Fruit fly (Drosophila melanogaster): ENCODE results near the gene CG16964.

Gene CG16964

dm6 chr2L:11977721-11978120 is 30.0 kb downstream of the CG16964 start:
- TF ChIP-seq tj (GFP tag; optimal IDR thresholded peaks at IDR 0.05) (no peak), Hr96 (GFP tag; optimal IDR thresholded peaks at IDR 0.05) (no peak), Crg-1 (GFP tag; optimal IDR thresholded peaks at IDR 0.05) (no peak), pad (GFP tag; optimal IDR thresholded peaks at IDR 0.05) (no peak), CG7101 (tag; optimal IDR thresholded peaks at IDR 0.05) (no peak), CG7045 (GFP tag; optimal IDR thresholded peaks at IDR 0.05) (no peak), CG14711 (tag; optimal IDR thresholded peaks at IDR 0.05) (no peak), ovo (GFP tag; optimal IDR thresholded peaks at IDR 0.05) (no peak), CG5204 (GFP tag; optimal IDR thresholded peaks at IDR 0.05) (no peak), bab1 (GFP tag; optimal IDR thresholded peaks at IDR 0.05) (no peak), CG1620 (GFP tag; optimal IDR thresholded peaks at IDR 0.05) (no peak), toe (GFP tag; optimal IDR thresholded peaks at IDR 0.05) (no peak), kay (GFP tag; ENCODE audit: borderline replicate concordance) (no peak), CG11617 (GFP tag; optimal IDR thresholded peaks at IDR 0.05) (no peak), cnc (optimal IDR thresholded peaks at IDR 0.05) (no peak), cic (GFP tag; optimal IDR thresholded peaks at IDR 0.05) (no peak), Clk (GFP tag; optimal IDR thresholded peaks at IDR 0.05) (no peak), CG33017 (tag; optimal IDR thresholded peaks at IDR 0.05) (no peak), Mnt (GFP tag; optimal IDR thresholded peaks at IDR 0.05) (no peak)

- TF ChIP-seq bab1 (GFP tag; optimal IDR thresholded peaks at IDR 0.05) (no peak), CG5204 (GFP tag; optimal IDR thresholded peaks at IDR 0.05) (no peak), toe (GFP tag; optimal IDR thresholded peaks at IDR 0.05) (no peak), tj (GFP tag; optimal IDR thresholded peaks at IDR 0.05) (no peak), Hr96 (GFP tag; optimal IDR thresholded peaks at IDR 0.05) (no peak), pad (GFP tag; optimal IDR thresholded peaks at IDR 0.05) (no peak), cic (GFP tag; optimal IDR thresholded peaks at IDR 0.05) (no peak), cnc (optimal IDR thresholded peaks at IDR 0.05) (no peak), kay (GFP tag; ENCODE audit: borderline replicate concordance) (no peak), CG33017 (tag; optimal IDR thresholded peaks at IDR 0.05) (no peak), Clk (GFP tag; optimal IDR thresholded peaks at IDR 0.05) (no peak)
Observed at dm6 chr2L:11980075-11980474, 32.3 kb downstream of the CG16964 start.

- TF ChIP-seq CG11617 (GFP tag; optimal IDR thresholded peaks at IDR 0.05) (no peak), cic (GFP tag; optimal IDR thresholded peaks at IDR 0.05) (peak; percentile 64), cnc (optimal IDR thresholded peaks at IDR 0.05) (no peak), Clk (GFP tag; optimal IDR thresholded peaks at IDR 0.05) (no peak)
Observed at dm6 chr2L:11981210-11981609, 33.5 kb downstream of the CG16964 start, which contains the start of gene CG16965. CG16965 (plus strand) TSS chr2L:11981591.

dm6 chr2L:11987945-11988344 is 40.2 kb downstream of the CG16964 start, which contains the start of the genes CG6686 and CG34163:
CG6686 (minus strand) TSS chr2L:11988039.
CG34163 (plus strand) TSS chr2L:11988270.
- TF ChIP-seq CG11617 (GFP tag; optimal IDR thresholded peaks at IDR 0.05), result peak; percentile 66
- peak; percentile 42 for TF ChIP-seq tj (GFP tag; optimal IDR thresholded peaks at IDR 0.05)
- TF ChIP-seq cic (GFP tag; optimal IDR thresholded peaks at IDR 0.05), result no peak
- no peak for TF ChIP-seq CG7045 (GFP tag; optimal IDR thresholded peaks at IDR 0.05)
- peak; percentile 91 for TF ChIP-seq Mnt (GFP tag; optimal IDR thresholded peaks at IDR 0.05)
- peak; percentile 48 for TF ChIP-seq CG7101 (tag; optimal IDR thresholded peaks at IDR 0.05)
- TF ChIP-seq CG1620 (GFP tag; optimal IDR thresholded peaks at IDR 0.05), result peak; percentile 64
- TF ChIP-seq ovo (GFP tag; optimal IDR thresholded peaks at IDR 0.05), result peak; percentile 7
- TF ChIP-seq bab1 (GFP tag; optimal IDR thresholded peaks at IDR 0.05), result peak; percentile 76
- no peak for TF ChIP-seq cnc (optimal IDR thresholded peaks at IDR 0.05)
- peak; percentile 50 for TF ChIP-seq CG14711 (tag; optimal IDR thresholded peaks at IDR 0.05)
- peak; percentile 27 for TF ChIP-seq Crg-1 (GFP tag; optimal IDR thresholded peaks at IDR 0.05)
- TF ChIP-seq toe (GFP tag; optimal IDR thresholded peaks at IDR 0.05), result no peak
- TF ChIP-seq CG33017 (tag; optimal IDR thresholded peaks at IDR 0.05), result no peak
- TF ChIP-seq Clk (GFP tag; optimal IDR thresholded peaks at IDR 0.05), result no peak

- no peak for TF ChIP-seq CG1620 (GFP tag; optimal IDR thresholded peaks at IDR 0.05)
- no peak for TF ChIP-seq CG7045 (GFP tag; optimal IDR thresholded peaks at IDR 0.05)
- TF ChIP-seq CG12768 (GFP tag; optimal IDR thresholded peaks at IDR 0.05), result no peak
- TF ChIP-seq CG11617 (GFP tag; optimal IDR thresholded peaks at IDR 0.05), result no peak
- TF ChIP-seq tj (GFP tag; optimal IDR thresholded peaks at IDR 0.05), result no peak
- TF ChIP-seq CG5204 (GFP tag; optimal IDR thresholded peaks at IDR 0.05), result no peak
- no peak for TF ChIP-seq Clk (GFP tag; optimal IDR thresholded peaks at IDR 0.05)
- TF ChIP-seq cnc (optimal IDR thresholded peaks at IDR 0.05), result no peak
- TF ChIP-seq Hr96 (GFP tag; optimal IDR thresholded peaks at IDR 0.05), result no peak
- no peak for TF ChIP-seq toe (GFP tag; optimal IDR thresholded peaks at IDR 0.05)
- TF ChIP-seq CG7101 (tag; optimal IDR thresholded peaks at IDR 0.05), result no peak
- TF ChIP-seq ovo (GFP tag; optimal IDR thresholded peaks at IDR 0.05), result no peak
- no peak for TF ChIP-seq bab1 (GFP tag; optimal IDR thresholded peaks at IDR 0.05)
Observed at dm6 chr2L:11989210-11989609, 41.5 kb downstream of the CG16964 start.

- TF ChIP-seq cic (GFP tag; optimal IDR thresholded peaks at IDR 0.05) (no peak), CG12768 (GFP tag; optimal IDR thresholded peaks at IDR 0.05) (no peak), toe (GFP tag; optimal IDR thresholded peaks at IDR 0.05) (no peak), kay (GFP tag; ENCODE audit: borderline replicate concordance) (no peak), Crg-1 (GFP tag; optimal IDR thresholded peaks at IDR 0.05) (no peak), Mnt (GFP tag; optimal IDR thresholded peaks at IDR 0.05) (no peak), pad (GFP tag; optimal IDR thresholded peaks at IDR 0.05) (no peak), CG11617 (GFP tag; optimal IDR thresholded peaks at IDR 0.05) (no peak), bab1 (GFP tag; optimal IDR thresholded peaks at IDR 0.05) (no peak), CG33017 (tag; optimal IDR thresholded peaks at IDR 0.05) (no peak), CG7045 (GFP tag; optimal IDR thresholded peaks at IDR 0.05) (no peak), Clk (GFP tag; optimal IDR thresholded peaks at IDR 0.05) (no peak)
Observed at dm6 chr2L:11989729-11990128, 42.0 kb downstream of the CG16964 start, which contains the start of the genes zuc and dgt2. zuc (minus strand) TSS chr2L:11989882. dgt2 (plus strand) TSS chr2L:11989936.

Measured in whole organism, adult.